Worm (Caenorhabditis elegans) whole organism, L1 larva: ENCODE data around the gene F15B10.3.

ENCODE experiments used
- efl-3 ChIP-seq: fragments of 200-800 bp; sonication (Bioruptor generic); optimal IDR thresholded peaks from 2 replicates; lab custom pipeline; 2018; ENCODE audit warnings: mild to moderate bottlenecking, missing genetic modification characterization, missing compliant biosample characterization
- lin-13 ChIP-seq: fragments of 150-350 bp; optimal IDR thresholded peaks from 2 replicates; lab custom pipeline; 2014; ENCODE audit warnings: missing biosample characterization, missing genetic modification reagents, missing genetic modification characterization
- tbx-2 ChIP-seq: sonication (generic microtip); optimal IDR thresholded peaks from 2 replicates; lab custom pipeline; 2016; ENCODE audit warnings: missing genetic modification characterization, missing compliant biosample characterization

DNA sequence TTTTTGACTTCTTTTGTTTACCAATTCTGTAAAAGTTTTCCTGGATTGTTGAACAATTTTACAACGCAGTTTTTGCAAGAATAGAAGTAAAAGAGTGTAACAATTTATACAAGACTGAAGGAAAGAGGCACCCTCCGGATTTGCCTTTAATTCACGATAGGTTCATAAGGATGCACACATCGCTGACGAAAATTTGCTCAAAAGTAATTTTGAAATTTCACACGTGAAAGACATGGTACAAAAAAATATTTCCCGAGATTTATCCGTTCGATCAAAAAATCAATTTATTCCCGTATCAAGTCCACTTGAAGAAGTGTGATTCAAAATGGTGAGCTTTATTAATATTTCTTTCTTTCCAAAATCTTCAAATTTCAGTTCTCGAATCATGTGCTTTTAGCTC, 24.6 kb upstream of the F15B10.3 start, which contains the start of gene C43G2.3:
- TF ChIP-seq tbx-2 (tag; lab: Kevin White, UChicago) (no peak), lin-13 (no peak), efl-3 (GFP tag; lab: Kevin White, UChicago) (no peak)
